Worm (Caenorhabditis elegans): ENCODE measurements around the gene K11G9.5.

The K11G9.5 gene

ce11 chrV:6665751-6666150, 22.5 kb downstream of the K11G9.5 start, which contains the start of gene pmp-5 (continued):
- TF ChIP-seq lin-39 (tag; optimal IDR thresholded peaks at IDR 0.05) (no peak), saeg-2 (GFP tag; IDR thresholded peaks at IDR 0.05) (peak; percentile 60; the same call in 1 of the 2 replicates), lin-15B (tag; optimal IDR thresholded peaks at IDR 0.05) (no peak), dmd-6 (GFP tag; IDR thresholded peaks at IDR 0.05) (peak; percentile 91), tra-1 (GFP tag; IDR thresholded peaks at IDR 0.05) (peak; percentile 65), nhr-6 (tag; optimal IDR thresholded peaks at IDR 0.05) (no peak), daf-8 (GFP tag; IDR thresholded peaks at IDR 0.05) (no peak), spr-3 (GFP tag; optimal IDR thresholded peaks at IDR 0.05) (no peak), ceh-20 (GFP tag; IDR thresholded peaks at IDR 0.05) (no peak), F44E2.7 (GFP tag; IDR thresholded peaks at IDR 0.05) (no peak), mdt-29 (GFP tag; IDR thresholded peaks at IDR 0.05) (no peak), mes-2 (tag; optimal IDR thresholded peaks at IDR 0.05; ENCODE audit: poor library complexity, severe bottlenecking) (no peak), F10B5.3 (tag; optimal IDR thresholded peaks at IDR 0.05) (no peak), hif-1 (tag; optimal IDR thresholded peaks at IDR 0.05) (peak in 1 of 2 experiments; percentile 58), gei-8 (GFP tag; optimal IDR thresholded peaks at IDR 0.05) (no peak), Y5F2A.4 (GFP tag; optimal IDR thresholded peaks at IDR 0.05) (no peak), F26F4.8 (GFP tag; conservative IDR thresholded peaks at IDR 0.05) (no peak), mdl-1 (tag; optimal IDR thresholded peaks at IDR 0.05) (no peak), zfp-3 (GFP tag; conservative IDR thresholded peaks at IDR 0.05) (no peak), mxl-3 (GFP tag; optimal IDR thresholded peaks at IDR 0.05) (no peak), fkh-10 (GFP tag; optimal IDR thresholded peaks at IDR 0.05) (no peak), mxl-2 (GFP tag; conservative IDR thresholded peaks at IDR 0.05) (no peak), lim-7 (GFP tag; IDR thresholded peaks at IDR 0.05) (no peak), T20F7.1 (GFP tag; optimal IDR thresholded peaks at IDR 0.05) (no peak), nhr-77 (tag; optimal IDR thresholded peaks at IDR 0.05) (peak; percentile 17), jun-1 (tag; optimal IDR thresholded peaks at IDR 0.05) (no peak), egl-27 (tag; optimal IDR thresholded peaks at IDR 0.05) (no peak), zip-2 (tag; optimal IDR thresholded peaks at IDR 0.05) (no peak), ZK337.2 (GFP tag; IDR thresholded peaks at IDR 0.05) (no peak), arid-1 (GFP tag; conservative IDR thresholded peaks at IDR 0.05) (no peak), Y75B8A.6 (GFP tag; IDR thresholded peaks at IDR 0.05) (no peak), dmd-8 (GFP tag; IDR thresholded peaks at IDR 0.05) (no peak), nhr-41 (GFP tag; IDR thresholded peaks at IDR 0.05) (no peak), ceh-44 (GFP tag; IDR thresholded peaks at IDR 0.05) (no peak), lir-3 (tag; optimal IDR thresholded peaks at IDR 0.05) (no peak), zfp-2 (tag; optimal IDR thresholded peaks at IDR 0.05) (no peak), mep-1 (tag; optimal IDR thresholded peaks at IDR 0.05) (no peak), cey-2 (tag; optimal IDR thresholded peaks at IDR 0.05; ENCODE audit: borderline replicate concordance, insufficient read depth) (no peak), zag-1 (tag; optimal IDR thresholded peaks at IDR 0.05) (no peak), ctbp-1 (GFP tag; IDR thresholded peaks at IDR 0.05) (no peak), F37D6.2 (tag; optimal IDR thresholded peaks at IDR 0.05) (no peak), daf-19 (GFP tag; conservative IDR thresholded peaks at IDR 0.05) (no peak), ztf-11 (tag; optimal IDR thresholded peaks at IDR 0.05) (no peak), Y48G9A.11 (GFP tag; IDR thresholded peaks at IDR 0.05) (no peak), set-16 (GFP tag; IDR thresholded peaks at IDR 0.05) (no peak), skn-1 (tag; optimal IDR thresholded peaks at IDR 0.05) (no peak), snpc-4 (tag; optimal IDR thresholded peaks at IDR 0.05) (no peak), nhr-76 (tag; optimal IDR thresholded peaks at IDR 0.05) (no peak), pha-4 (GFP tag; IDR thresholded peaks at IDR 0.05) (no peak), pha-4 (tag; optimal IDR thresholded peaks at IDR 0.05) (no peak), ZK546.5 (tag; optimal IDR thresholded peaks at IDR 0.05) (no peak), dpl-1 (GFP tag; optimal IDR thresholded peaks at IDR 0.05) (no peak), aha-1 (tag) (no peak)

Data from whole organism, L4 larva.